Worm (Caenorhabditis elegans) whole organism, late embryonic: ENCODE measurements around the gene col-143.

Experiments
- T23F11.4 ChIP-seq: fragments of 200-800 bp; sonication (Bioruptor generic); optimal IDR thresholded peaks from 2 replicates; lab custom pipeline; 2018; ENCODE audit warnings: mild to moderate bottlenecking, missing genetic modification characterization, missing compliant biosample characterization
- ahr-1 ChIP-seq: sonication (generic microtip); optimal IDR thresholded peaks from 2 replicates; lab custom pipeline; 2016; ENCODE audit warnings: missing genetic modification characterization, missing compliant biosample characterization
- ama-1 ChIP-seq: fragments of 150-350 bp; optimal IDR thresholded peaks from 2 replicates; lab custom pipeline; 2014
- ceh-19 ChIP-seq: fragments of 200-800 bp; sonication (Bioruptor generic); optimal IDR thresholded peaks from 2 replicates; lab custom pipeline; 2018; ENCODE audit warnings: mild to moderate bottlenecking, missing genetic modification characterization, missing compliant biosample characterization
- ceh-2 ChIP-seq: sonication (generic microtip); optimal IDR thresholded peaks from 2 replicates; lab custom pipeline; 2016; ENCODE audit warnings: missing genotype, missing genetic modification characterization, missing compliant biosample characterization
- ceh-34 ChIP-seq: sonication (generic microtip); optimal IDR thresholded peaks from 2 replicates; lab custom pipeline; 2016; ENCODE audit warnings: mild to moderate bottlenecking, missing genetic modification characterization, missing compliant biosample characterization
- ceh-48 ChIP-seq: sonication (generic microtip); optimal IDR thresholded peaks from 2 replicates; lab custom pipeline; 2016; ENCODE audit warnings: missing genetic modification characterization, inconsistent platforms, missing compliant biosample characterization
- ceh-6 ChIP-seq: fragments of 200-800 bp; sonication (Bioruptor generic); optimal IDR thresholded peaks from 2 replicates; lab custom pipeline; 2018; ENCODE audit warnings: mild to moderate bottlenecking, missing genetic modification characterization, missing compliant biosample characterization
- dmd-4 ChIP-seq: sonication (generic microtip); optimal IDR thresholded peaks from 2 replicates; lab custom pipeline; 2016; ENCODE audit warnings: borderline replicate concordance, missing genetic modification characterization, missing compliant biosample characterization
- dve-1 ChIP-seq: sonication (generic microtip); optimal IDR thresholded peaks from 2 replicates; lab custom pipeline; 2017; ENCODE audit warnings: antibody characterized with exemption, mild to moderate bottlenecking, missing genetic modification characterization, missing compliant biosample characterization
- elt-2 ChIP-seq: sonication (generic microtip); optimal IDR thresholded peaks from 2 replicates; lab custom pipeline; 2016; ENCODE audit warnings: missing genetic modification reagents, missing genetic modification characterization, missing compliant biosample characterization
- ets-4 ChIP-seq: sonication (generic microtip); optimal IDR thresholded peaks from 2 replicates; lab custom pipeline; 2016; ENCODE audit warnings: missing genetic modification characterization, missing compliant biosample characterization
- hlh-15 ChIP-seq: sonication (generic microtip); optimal IDR thresholded peaks from 2 replicates; lab custom pipeline; 2016; ENCODE audit warnings: missing genetic modification characterization, missing compliant biosample characterization
- lin-11 ChIP-seq: fragments of 200-800 bp; sonication (Bioruptor generic); optimal IDR thresholded peaks from 2 replicates; lab custom pipeline; 2018; ENCODE audit warnings: mild to moderate bottlenecking, missing genetic modification characterization, missing compliant biosample characterization
- madf-2 ChIP-seq: sonication (generic microtip); optimal IDR thresholded peaks from 2 replicates; lab custom pipeline; 2017; ENCODE audit warnings: missing genetic modification characterization, missing compliant biosample characterization
- nfya-1 ChIP-seq: sonication (generic microtip); optimal IDR thresholded peaks from 2 replicates; lab custom pipeline; 2017; ENCODE audit warnings: missing genetic modification characterization, mild to moderate bottlenecking, missing compliant biosample characterization, antibody characterized with exemption, moderate library complexity
- npax-4 ChIP-seq: sonication (generic microtip); optimal IDR thresholded peaks from 2 replicates; lab custom pipeline; 2016; ENCODE audit warnings: missing genetic modification characterization, missing compliant biosample characterization
- ref-2 ChIP-seq: sonication (generic microtip); optimal IDR thresholded peaks from 2 replicates; lab custom pipeline; 2016; ENCODE audit warnings: missing genetic modification characterization, missing compliant biosample characterization
- rnt-1 ChIP-seq: sonication (generic microtip); optimal IDR thresholded peaks from 2 replicates; lab custom pipeline; 2016; ENCODE audit warnings: missing genetic modification characterization, missing compliant biosample characterization
- sdc-2 ChIP-seq: sonication (generic microtip); optimal IDR thresholded peaks from 2 replicates; lab custom pipeline; 2016; ENCODE audit warnings: missing genotype, missing genetic modification characterization, missing compliant biosample characterization
- sox-2 ChIP-seq: fragments of 200-800 bp; sonication (Bioruptor generic); IDR thresholded peaks from 2 replicates; pipeline ENCODE4 v1.3.6; 2022; ENCODE audit warnings: missing genetic modification reagents, missing genetic modification characterization, missing compliant biosample characterization
- sox-4 ChIP-seq: sonication (generic microtip); optimal IDR thresholded peaks from 2 replicates; lab custom pipeline; 2017; ENCODE audit warnings: mild to moderate bottlenecking, missing genetic modification characterization, inconsistent platforms, missing compliant biosample characterization
- tbx-2 ChIP-seq: sonication (generic microtip); optimal IDR thresholded peaks from 2 replicates; lab custom pipeline; 2016; ENCODE audit warnings: missing genetic modification characterization, missing compliant biosample characterization
- ttx-3 ChIP-seq: sonication (generic microtip); optimal IDR thresholded peaks from 2 replicates; lab custom pipeline; 2016; ENCODE audit warnings: missing genetic modification reagents, missing genetic modification characterization, missing compliant biosample characterization
- unc-3 ChIP-seq, 2 experiments: fragments of 200-800 bp in 1 of 2; sonication (Bioruptor generic) in 1 of 2; sonication (generic microtip) in 1 of 2; conservative IDR thresholded peaks in 1 of 2; optimal IDR thresholded peaks in 1 of 2; 2 replicates each; pipeline versions ENCODE4 v1.3.6 to Lab custom; 2016 to 2022; ENCODE audit warnings: missing compliant biosample characterization in 2 of 2, missing genetic modification characterization in 2 of 2, missing genetic modification reagents in 1 of 2
- unc-42 ChIP-seq: sonication (generic microtip); optimal IDR thresholded peaks from 2 replicates; lab custom pipeline; 2016; ENCODE audit warnings: missing genotype, missing genetic modification characterization, missing compliant biosample characterization
- unc-55 ChIP-seq: sonication (generic microtip); optimal IDR thresholded peaks from 2 replicates; lab custom pipeline; 2017; ENCODE audit warnings: missing biosample characterization, missing genetic modification reagents, missing genetic modification characterization
- zip-5 ChIP-seq: sonication (generic microtip); optimal IDR thresholded peaks from 2 replicates; lab custom pipeline; 2016; ENCODE audit warnings: missing genetic modification characterization, missing compliant biosample characterization
- ztf-16 ChIP-seq: sonication (generic microtip); optimal IDR thresholded peaks from 2 replicates; lab custom pipeline; 2017; ENCODE audit warnings: missing genetic modification characterization, missing compliant biosample characterization

col-143 gene

DNA sequence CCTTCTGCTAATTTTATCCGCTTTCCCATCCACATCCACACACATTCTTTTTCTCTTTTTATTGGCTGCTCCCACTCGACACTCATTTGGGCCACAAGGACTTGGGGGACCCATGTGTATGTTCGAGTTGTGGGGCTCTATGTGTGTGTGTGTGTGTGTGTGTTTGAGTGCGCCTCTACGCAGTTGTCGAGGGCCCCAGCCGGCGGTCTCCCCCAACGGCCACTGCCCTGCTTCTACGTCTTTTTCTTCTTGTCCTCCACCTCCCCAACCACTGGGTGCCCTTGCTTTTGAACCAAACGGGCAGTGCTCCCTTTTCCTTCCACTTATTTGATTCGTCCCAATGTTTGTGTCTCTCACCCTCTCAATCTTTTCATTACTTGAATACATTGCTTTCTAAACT, 45.2 kb downstream of the col-143 start (continued):
- TF ChIP-seq rnt-1 (tag; lab: Kevin White, UChicago) (peak; percentile 27), dve-1 (tag; lab: Kevin White, UChicago) (no peak), hlh-15 (tag; lab: Kevin White, UChicago) (no peak), unc-42 (tag; lab: Kevin White, UChicago) (peak; percentile 55), sox-4 (tag; lab: Kevin White, UChicago) (peak; percentile 30), elt-2 (no peak), sdc-2 (peak; percentile 10)

DNA sequence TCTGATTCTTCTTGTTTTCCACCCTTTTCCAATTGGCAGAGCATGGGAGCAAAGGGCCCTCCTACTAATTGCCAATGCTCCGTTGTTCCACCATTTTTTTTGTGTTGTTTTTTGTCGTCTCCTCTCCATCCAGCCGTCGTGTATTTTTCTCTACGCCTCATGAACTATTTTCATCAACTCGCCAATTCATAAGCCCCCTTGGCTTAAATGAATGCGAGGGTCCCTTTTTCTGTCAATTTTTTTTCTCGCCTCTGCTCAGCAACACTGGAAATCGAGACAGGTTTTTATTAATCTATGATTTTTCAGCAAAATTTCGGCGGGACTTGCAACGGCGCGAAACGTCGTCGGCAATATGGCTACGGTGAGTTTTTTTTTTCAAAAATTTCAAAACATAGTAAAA, 45.6 kb downstream of the col-143 start, which contains the start of gene unc-70:
Gene unc-70, plus strand, starts transcription at position 301 of the 400 bp plus-strand sequence.
- TF ChIP-seq ttx-3 (tag; lab: Kevin White, UChicago) (no peak), unc-3 (GFP tag; conservative IDR thresholded peaks at IDR 0.05; lab: Robert Waterston, UW) (no peak), unc-3 (tag; optimal IDR thresholded peaks at IDR 0.05; lab: Kevin White, UChicago) (peak; percentile 15)

DNA sequence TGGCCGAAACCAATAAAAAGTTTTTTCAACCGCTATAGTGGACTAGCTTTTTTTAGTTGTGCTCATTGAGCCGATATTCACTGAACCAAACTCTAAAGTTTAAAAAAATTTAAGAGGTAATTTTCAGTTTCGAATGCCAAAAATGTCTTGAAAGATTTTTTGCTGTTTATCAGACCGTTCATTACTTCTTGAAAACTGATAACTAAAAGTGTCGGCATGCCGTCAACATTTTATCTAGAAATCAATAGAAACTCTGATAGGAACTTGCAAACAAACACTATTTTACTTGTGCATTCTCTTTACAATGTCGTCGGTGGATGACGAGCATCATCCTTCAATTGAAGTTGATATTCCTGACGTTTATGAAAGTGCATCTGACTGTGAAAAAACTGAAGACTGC, 46.3 kb downstream of the col-143 start:
- TF ChIP-seq tbx-2 (no peak), lin-11 (tag; lab: Kevin White, UChicago) (no peak), elt-2 (peak; percentile 55), ahr-1 (tag; lab: Kevin White, UChicago) (no peak), ets-4 (tag; lab: Kevin White, UChicago) (no peak), nfya-1 (tag; lab: Kevin White, UChicago) (no peak)
- TF ChIP-seq, all 69 proteins: peak for 1

DNA sequence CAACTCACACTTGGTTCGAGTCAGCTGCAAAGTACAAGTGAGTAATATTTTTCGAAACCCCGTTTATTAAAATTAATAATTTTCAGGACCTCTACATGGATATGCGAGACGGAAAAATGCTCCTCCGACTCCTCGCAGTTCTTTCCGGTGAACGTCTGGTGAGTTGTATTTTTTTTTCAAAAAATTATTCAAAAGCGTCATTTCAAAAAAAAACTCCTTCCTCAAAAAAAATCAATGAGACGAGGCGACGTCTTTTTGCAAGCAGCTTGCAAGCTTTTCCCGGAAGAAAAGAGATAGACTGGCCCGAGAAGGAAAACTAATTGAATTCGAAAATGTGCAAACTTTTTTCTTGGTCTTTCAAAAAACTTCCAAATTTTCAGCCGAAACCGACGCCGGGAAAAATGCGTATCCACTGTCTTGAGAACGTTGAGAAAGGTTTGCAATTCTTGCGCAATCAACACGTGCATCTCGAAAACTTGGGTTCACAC, 47.1 kb downstream of the col-143 start:
- TF ChIP-seq ceh-34 (no peak), ceh-6 (GFP tag; lab: Kevin White, UChicago) (no peak), zip-5 (tag; lab: Kevin White, UChicago) (no peak), unc-42 (tag; lab: Kevin White, UChicago) (peak; percentile 57), unc-55 (GFP tag; lab: Kevin White, UChicago) (no peak)

DNA sequence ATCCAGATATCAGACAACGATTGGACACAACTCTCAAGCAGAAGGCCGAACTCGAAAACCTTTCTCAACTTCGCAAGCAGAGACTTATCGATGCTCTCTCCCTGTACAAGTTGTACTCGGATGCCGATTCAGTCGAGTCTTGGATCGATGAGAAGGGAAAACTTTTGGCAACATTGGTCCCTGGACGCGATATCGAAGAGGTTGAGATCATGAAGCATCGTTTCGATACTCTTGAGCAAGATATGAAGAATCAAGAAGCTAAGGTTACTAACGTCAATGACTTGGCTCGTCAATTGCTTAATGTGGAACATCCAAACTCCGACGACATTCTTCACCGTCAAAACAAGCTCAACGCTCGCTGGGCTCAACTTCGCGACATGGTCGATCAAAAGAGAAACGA, 49.6 kb downstream of the col-143 start:
- TF ChIP-seq zip-5 (tag; lab: Kevin White, UChicago) (no peak), ztf-16 (tag; lab: Kevin White, UChicago) (no peak), sdc-2 (no peak), ceh-6 (GFP tag; lab: Kevin White, UChicago) (no peak), ahr-1 (tag; lab: Kevin White, UChicago) (no peak), elt-2 (no peak), madf-2 (tag; lab: Kevin White, UChicago) (no peak), dmd-4 (tag; lab: Kevin White, UChicago) (no peak), sox-2 (GFP tag; lab: Robert Waterston, UW) (no peak), ref-2 (tag; lab: Kevin White, UChicago) (no peak), ceh-48 (no peak), lin-11 (tag; lab: Kevin White, UChicago) (no peak), ceh-2 (tag; lab: Kevin White, UChicago) (no peak), ceh-19 (GFP tag; lab: Kevin White, UChicago) (no peak), npax-4 (tag; lab: Kevin White, UChicago) (no peak), ama-1 (lab: Kevin White, UChicago) (no peak), hlh-15 (tag; lab: Kevin White, UChicago) (no peak), T23F11.4 (GFP tag; lab: Kevin White, UChicago) (no peak)
